Worm (Caenorhabditis elegans) whole organism, L4 larva: ENCODE measurements around the gene T24H7.8.

Source experiments
- F10B5.3 ChIP-seq: sonication (generic microtip); optimal IDR thresholded peaks from 2 replicates; lab custom pipeline; 2016; ENCODE audit warnings: mild to moderate bottlenecking, missing genetic modification characterization, missing compliant biosample characterization
- F37D6.2 ChIP-seq: sonication (generic microtip); optimal IDR thresholded peaks from 2 replicates; lab custom pipeline; 2016; ENCODE audit warnings: mild to moderate bottlenecking, missing genetic modification characterization, missing compliant biosample characterization
- F44E2.7 ChIP-seq: fragments of 200-800 bp; sonication (Bioruptor generic); IDR thresholded peaks from 2 replicates; pipeline ENCODE4 v2.1.2; 2022; ENCODE audit warnings: missing genetic modification characterization, missing compliant biosample characterization
- F49E8.2 ChIP-seq: sonication (generic microtip); optimal IDR thresholded peaks from 2 replicates; lab custom pipeline; 2016; ENCODE audit warnings: missing compliant biosample characterization, mild to moderate bottlenecking, missing genetic modification characterization, borderline replicate concordance
- T20F7.1 ChIP-seq: fragments of 200-800 bp; sonication (Bioruptor generic); optimal IDR thresholded peaks from 2 replicates; lab custom pipeline; 2018; ENCODE audit warnings: mild to moderate bottlenecking, missing genetic modification characterization, missing compliant biosample characterization
- Y105C5A.15 ChIP-seq: fragments of 200-800 bp; sonication (Bioruptor generic); IDR thresholded peaks from 2 replicates; pipeline ENCODE4 v1.3.6; 2022; ENCODE audit warnings: missing genetic modification characterization, missing compliant biosample characterization
- aha-1 ChIP-seq: fragments of 150-350 bp; peaks from one replicate; lab custom pipeline; 2014; ENCODE audit warnings: missing biosample characterization, missing genetic modification characterization
- arid-1 ChIP-seq: fragments of 200-800 bp; sonication (Bioruptor generic); conservative IDR thresholded peaks from 2 replicates; pipeline ENCODE4 v1.3.6; 2022; ENCODE audit warnings: missing genetic modification reagents, missing genetic modification characterization, missing compliant biosample characterization
- ceh-28 ChIP-seq: fragments of 150-350 bp; optimal IDR thresholded peaks from 2 replicates; lab custom pipeline; 2014; ENCODE audit warnings: missing biosample characterization, missing genetic modification reagents, missing genetic modification characterization
- daf-12 ChIP-seq: fragments of 150-350 bp; optimal IDR thresholded peaks from 2 replicates; lab custom pipeline; 2014; ENCODE audit warnings: missing biosample characterization, missing genetic modification reagents, missing genetic modification characterization
- daf-19 ChIP-seq: fragments of 200-800 bp; sonication (Bioruptor generic); conservative IDR thresholded peaks from 2 replicates; pipeline ENCODE4 v1.3.6; 2022; ENCODE audit warnings: missing genetic modification characterization, missing compliant biosample characterization
- dmd-6 ChIP-seq: fragments of 200-800 bp; sonication (Bioruptor generic); IDR thresholded peaks from 2 replicates; pipeline ENCODE4 v1.3.6; 2022; ENCODE audit warnings: missing genetic modification reagents, missing genetic modification characterization, missing compliant biosample characterization
- dmd-9 ChIP-seq: fragments of 200-800 bp; sonication (Bioruptor generic); IDR thresholded peaks from 2 replicates; pipeline ENCODE4 v1.3.6; 2022; ENCODE audit warnings: missing genetic modification reagents, missing genetic modification characterization, missing compliant biosample characterization
- dpl-1 ChIP-seq: fragments of 150-350 bp; optimal IDR thresholded peaks from 2 replicates; lab custom pipeline; 2014; ENCODE audit warnings: missing biosample characterization, missing genetic modification reagents, missing genetic modification characterization
- duxl-1 ChIP-seq: sonication (generic microtip); optimal IDR thresholded peaks from 2 replicates; lab custom pipeline; 2016; ENCODE audit warnings: mild to moderate bottlenecking, missing genetic modification characterization, moderate library complexity, missing compliant biosample characterization; ENCODE audit not compliant: poor library complexity
- fos-1 ChIP-seq: fragments of 150-350 bp; optimal IDR thresholded peaks from 2 replicates; lab custom pipeline; 2014; ENCODE audit warnings: missing biosample characterization, missing genetic modification characterization
- gei-8 ChIP-seq: fragments of 200-800 bp; sonication (Bioruptor generic); optimal IDR thresholded peaks from 2 replicates; lab custom pipeline; 2018; ENCODE audit warnings: mild to moderate bottlenecking, missing genetic modification characterization, missing compliant biosample characterization
- hlh-11 ChIP-seq: fragments of 200-800 bp; sonication (Bioruptor generic); optimal IDR thresholded peaks from 2 replicates; lab custom pipeline; 2018; ENCODE audit warnings: mild to moderate bottlenecking, missing genetic modification characterization, missing compliant biosample characterization
- hlh-30 ChIP-seq: sonication (generic microtip); optimal IDR thresholded peaks from 2 replicates; lab custom pipeline; 2017; ENCODE audit warnings: antibody characterized with exemption, mild to moderate bottlenecking, missing genetic modification characterization, missing compliant biosample characterization; ENCODE audit not compliant: insufficient read depth
- lim-7 ChIP-seq: fragments of 200-800 bp; sonication (Bioruptor generic); IDR thresholded peaks from 2 replicates; pipeline ENCODE4 v1.3.6; 2022; ENCODE audit warnings: missing genetic modification characterization, missing compliant biosample characterization
- lin-1 ChIP-seq: fragments of 200-800 bp; sonication (Bioruptor generic); IDR thresholded peaks from 2 replicates; pipeline ENCODE4 v1.3.6; 2022; ENCODE audit warnings: missing genetic modification reagents, missing genetic modification characterization, missing compliant biosample characterization
- lin-38 ChIP-seq: fragments of 200-800 bp; sonication (Bioruptor generic); IDR thresholded peaks from 2 replicates; pipeline ENCODE4 v1.3.6; 2022; ENCODE audit warnings: missing genetic modification reagents, missing genetic modification characterization, missing compliant biosample characterization
- lsy-2 ChIP-seq, 2 experiments: fragments of 150-350 bp in 1 of 2; sonication (generic microtip) in 1 of 2; optimal IDR thresholded peaks; 2 replicates each; lab custom pipeline; 2014 to 2017; ENCODE audit warnings: missing biosample characterization in 2 of 2, missing genetic modification characterization in 2 of 2
- mep-1 ChIP-seq: fragments of 150-350 bp; sonication (generic microtip); optimal IDR thresholded peaks from 3 replicates; lab custom pipeline; 2014; ENCODE audit warnings: missing biosample characterization, missing genetic modification characterization
- mes-2 ChIP-seq: sonication (generic microtip); optimal IDR thresholded peaks from 2 replicates; lab custom pipeline; 2016; ENCODE audit warnings: missing genotype, mild to moderate bottlenecking, missing genetic modification characterization, missing compliant biosample characterization; ENCODE audit not compliant: poor library complexity, severe bottlenecking
- nhr-41 ChIP-seq: fragments of 200-800 bp; sonication (Bioruptor generic); IDR thresholded peaks from 2 replicates; pipeline ENCODE4 v1.3.6; 2022; ENCODE audit warnings: missing genetic modification reagents, missing genetic modification characterization, missing compliant biosample characterization
- nhr-6 ChIP-seq: fragments of 150-350 bp; optimal IDR thresholded peaks from 2 replicates; lab custom pipeline; 2014; ENCODE audit warnings: missing biosample characterization, missing genetic modification characterization
- nhr-77 ChIP-seq: fragments of 150-350 bp; optimal IDR thresholded peaks from 2 replicates; lab custom pipeline; 2014; ENCODE audit warnings: missing biosample characterization, missing genetic modification characterization
- pqm-1 ChIP-seq: sonication (generic microtip); optimal IDR thresholded peaks from 2 replicates; lab custom pipeline; 2017; ENCODE audit warnings: missing biosample characterization, missing genetic modification characterization
- rbr-2 ChIP-seq: sonication (generic microtip); optimal IDR thresholded peaks from 2 replicates; lab custom pipeline; 2016; ENCODE audit warnings: missing genotype, missing genetic modification characterization, missing compliant biosample characterization
- saeg-2 ChIP-seq: fragments of 200-800 bp; sonication (Bioruptor generic); IDR thresholded peaks from 2 replicates; pipeline ENCODE4 v1.3.6; 2022; ENCODE audit warnings: missing genetic modification reagents, missing genetic modification characterization, missing compliant biosample characterization
- snpc-4 ChIP-seq: fragments of 150-350 bp; optimal IDR thresholded peaks from 2 replicates; lab custom pipeline; 2014; ENCODE audit warnings: missing biosample characterization, missing genetic modification characterization
- spr-3 ChIP-seq: fragments of 200-800 bp; sonication (Bioruptor generic); optimal IDR thresholded peaks from 2 replicates; lab custom pipeline; 2018; ENCODE audit warnings: mild to moderate bottlenecking, missing genetic modification characterization, missing compliant biosample characterization
- tag-97 ChIP-seq: fragments of 200-800 bp; sonication (Bioruptor generic); IDR thresholded peaks from 2 replicates; pipeline ENCODE4 v1.3.6; 2022; ENCODE audit warnings: missing genetic modification characterization, missing compliant biosample characterization
- unc-130 ChIP-seq: sonication (generic microtip); optimal IDR thresholded peaks from 2 replicates; lab custom pipeline; 2016; ENCODE audit warnings: missing genetic modification reagents, missing genetic modification characterization, missing compliant biosample characterization
- unc-39 ChIP-seq: sonication (generic microtip); optimal IDR thresholded peaks from 2 replicates; lab custom pipeline; 2017; ENCODE audit warnings: missing biosample characterization, missing genetic modification characterization
- unc-62 ChIP-seq, 3 experiments: fragments of 150-350 bp in 1 of 3; sonication (generic microtip); optimal IDR thresholded peaks in 2 of 3; peaks in 1 of 3; 1 replicate in 1 of 3; 2 replicates in 2 of 3; lab custom pipeline; 2014 to 2017; ENCODE audit warnings: missing biosample characterization in 3 of 3, missing genetic modification characterization in 3 of 3, missing genetic modification reagents in 3 of 3, missing genotype in 1 of 3
- vab-7 ChIP-seq: fragments of 200-800 bp; sonication (Bioruptor generic); IDR thresholded peaks from 2 replicates; pipeline ENCODE4 v1.3.6; 2022; ENCODE audit warnings: missing genetic modification reagents, missing genetic modification characterization, missing compliant biosample characterization
- zfp-2 ChIP-seq: sonication (generic microtip); optimal IDR thresholded peaks from 2 replicates; lab custom pipeline; 2016; ENCODE audit warnings: mild to moderate bottlenecking, missing genetic modification characterization, missing compliant biosample characterization
- zip-2 ChIP-seq: fragments of 150-350 bp; optimal IDR thresholded peaks from 2 replicates; lab custom pipeline; 2014; ENCODE audit warnings: missing biosample characterization, missing genetic modification characterization

The T24H7.8 gene

DNA sequence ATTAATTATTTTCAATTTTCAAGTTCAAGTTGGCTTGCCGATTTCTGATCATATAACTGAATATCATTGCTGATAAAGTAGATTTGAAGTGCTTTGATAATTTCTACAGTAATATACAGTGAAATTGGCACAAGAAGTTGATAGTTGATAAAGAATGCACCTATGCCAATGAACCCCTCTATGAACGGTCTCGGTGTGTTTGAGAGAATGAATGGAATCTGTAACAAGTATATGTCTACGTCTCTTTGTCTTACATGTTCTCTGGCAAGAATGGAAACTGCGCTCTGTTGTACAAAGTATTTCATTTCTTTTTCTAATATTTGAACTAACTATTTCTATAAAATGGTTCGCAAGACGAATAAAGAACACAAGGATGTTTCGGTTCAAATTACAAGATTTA is at the start of gene T24H7.8:
T24H7.8 (plus strand) TSS at position 301 of the 400 bp plus-strand sequence.
- no peak for TF ChIP-seq duxl-1 (tag; lab: Kevin White, UChicago)
- TF ChIP-seq mep-1 (tag; lab: Kevin White, UChicago) = no peak
- no peak for TF ChIP-seq lim-7
- no peak for TF ChIP-seq F49E8.2 (tag; lab: Kevin White, UChicago)
- no peak for TF ChIP-seq spr-3 (GFP tag; lab: Kevin White, UChicago)
- no peak for TF ChIP-seq unc-39 (tag; lab: Kevin White, UChicago)
- TF ChIP-seq aha-1 (tag; lab: Kevin White, UChicago) = no peak
- no peak for TF ChIP-seq fos-1 (tag; lab: Kevin White, UChicago)
- no peak for TF ChIP-seq lin-38 (GFP tag; lab: Robert Waterston, UW)
- TF ChIP-seq saeg-2 (GFP tag; lab: Robert Waterston, UW) = no peak
- no peak for TF ChIP-seq daf-19
- no peak for TF ChIP-seq dmd-9 (GFP tag; lab: Robert Waterston, UW)
- no peak for TF ChIP-seq mes-2 (tag; lab: Kevin White, UChicago)
- TF ChIP-seq gei-8 (GFP tag; lab: Kevin White, UChicago) = no peak
- no peak for TF ChIP-seq F10B5.3 (tag; lab: Kevin White, UChicago)

DNA sequence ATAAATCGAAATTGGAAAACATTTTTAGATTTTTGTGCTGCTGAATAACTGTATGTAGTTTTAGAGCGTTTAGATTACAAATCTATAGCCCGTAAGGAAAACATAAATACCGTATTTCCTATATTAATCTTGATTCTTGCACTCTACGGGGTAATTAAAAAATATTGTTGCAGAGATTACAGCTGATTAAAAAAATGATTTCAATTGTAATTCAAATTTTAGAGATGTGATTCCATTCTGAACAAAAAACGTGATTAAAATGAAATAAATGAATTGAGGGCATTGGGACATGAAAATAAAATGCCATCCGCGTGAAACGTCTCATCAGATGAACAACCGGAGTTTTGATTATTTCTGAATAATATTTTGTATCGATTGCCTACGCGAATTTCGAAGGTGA is 49.4 kb upstream of the T24H7.8 start, which contains the start of gene cpb-2:
cpb-2 (plus strand) TSS at position 301 of the 400 bp plus-strand sequence.
- TF ChIP-seq aha-1 (tag; lab: Kevin White, UChicago) = peak; percentile 90
- TF ChIP-seq F10B5.3 (tag; lab: Kevin White, UChicago) = no peak
- TF ChIP-seq, all 104 proteins: peak for 1

DNA sequence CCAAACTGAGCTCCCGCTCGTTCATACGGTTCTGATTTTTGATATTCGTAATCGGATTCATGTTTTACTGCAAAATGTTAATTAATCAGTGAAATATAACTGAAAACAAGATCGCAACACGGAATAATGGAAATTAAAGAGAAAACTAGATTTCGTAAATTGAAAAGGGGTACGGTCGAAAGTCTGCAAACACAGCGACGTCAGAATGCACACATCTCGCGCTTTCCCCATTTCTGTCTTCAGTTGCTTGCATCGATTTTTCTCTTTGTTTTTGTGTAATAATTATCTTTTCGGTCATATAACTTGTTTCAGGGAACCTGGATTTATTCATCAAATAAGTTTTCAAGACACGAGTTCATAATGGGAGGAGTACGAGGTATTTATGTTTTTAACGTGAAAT is 45.0 kb upstream of the T24H7.8 start, which contains the start of the genes rbmx-2 and C30B5.2:
rbmx-2 (minus strand) TSS at position 74 of the 400 bp plus-strand sequence.
C30B5.2 (plus strand) TSS at position 306 of the 400 bp plus-strand sequence.
- TF ChIP-seq tag-97 (GFP tag; lab: Robert Waterston, UW) (no peak), dpl-1 (GFP tag; lab: Kevin White, UChicago) (peak; percentile 60), F44E2.7 (no peak), lsy-2 (tag; optimal IDR thresholded peaks at IDR 0.05; lab: Kevin White, UChicago) (peak in 1 of 2 experiments; percentile 93), nhr-6 (tag; lab: Kevin White, UChicago) (peak; percentile 12), dmd-6 (GFP tag; lab: Robert Waterston, UW) (peak; percentile 24; the same call in 1 of the 2 replicates), hlh-30 (tag; lab: Kevin White, UChicago) (peak; percentile 86), arid-1 (GFP tag; lab: Robert Waterston, UW) (peak; percentile 47; the same call in 1 of the 2 replicates), unc-62 (GFP tag; optimal IDR thresholded peaks at IDR 0.05 in 1 of 2; lab: Kevin White, UChicago) (peak in 1 of 2 experiments; percentile 89), unc-62 (tag; optimal IDR thresholded peaks at IDR 0.05; lab: Kevin White, UChicago) (no peak), F37D6.2 (no peak), mes-2 (tag; lab: Kevin White, UChicago) (peak; percentile 88), rbr-2 (tag; lab: Kevin White, UChicago) (peak; percentile 1), pqm-1 (no peak)

DNA sequence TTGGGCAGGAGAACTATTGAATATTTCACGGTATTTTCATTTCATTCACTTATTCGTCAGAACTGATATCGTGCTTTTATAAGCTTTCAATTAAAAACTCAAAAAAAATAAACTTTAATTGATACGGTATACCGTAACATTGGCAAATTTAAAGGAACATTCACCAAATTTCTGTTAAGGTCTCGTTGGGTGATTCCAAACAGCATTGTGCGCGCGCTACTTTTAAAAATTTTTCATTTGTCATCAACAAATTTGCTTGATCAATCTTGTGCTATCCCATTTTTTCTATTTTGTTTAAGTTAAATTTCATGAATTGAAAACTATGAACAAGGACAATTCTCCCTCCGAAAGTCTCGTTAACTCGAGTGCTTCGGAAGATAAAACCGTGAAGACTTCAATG is 43.4 kb upstream of the T24H7.8 start, which contains the start of gene szy-4:
szy-4 (plus strand) TSS at position 229 of the 400 bp plus-strand sequence.
- TF ChIP-seq snpc-4 (no peak), unc-130 (peak; percentile 34), vab-7 (no peak)

DNA sequence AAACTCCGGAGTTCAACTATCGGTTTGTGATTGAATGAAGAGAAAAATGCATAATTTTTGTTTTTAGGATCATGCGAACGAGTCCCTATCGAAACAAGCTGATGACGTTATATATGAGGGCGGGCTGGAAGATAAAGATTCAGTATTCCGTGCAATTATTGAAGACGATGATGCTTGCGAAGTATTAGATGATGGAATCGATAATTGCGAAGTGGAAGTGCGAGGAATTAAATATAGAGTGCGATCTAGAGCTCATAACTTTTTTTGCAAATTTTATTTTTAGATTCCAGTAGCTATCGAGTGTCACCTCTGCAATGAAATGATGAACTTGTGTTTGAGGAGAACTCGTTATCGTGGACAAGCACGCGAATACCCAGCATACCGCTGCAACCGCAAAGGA is 42.8 kb upstream of the T24H7.8 start:
- TF ChIP-seq zip-2 (tag; lab: Kevin White, UChicago) = no peak
- TF ChIP-seq spr-3 (GFP tag; lab: Kevin White, UChicago) = no peak
- no peak for TF ChIP-seq Y105C5A.15 (GFP tag; lab: Robert Waterston, UW)
- TF ChIP-seq ceh-28 = no peak
- TF ChIP-seq nhr-41 (GFP tag; lab: Robert Waterston, UW) = no peak
- TF ChIP-seq hlh-11 (tag; lab: Kevin White, UChicago) = no peak
- TF ChIP-seq zfp-2 (tag; lab: Kevin White, UChicago) = no peak
- TF ChIP-seq daf-12 (tag; lab: Kevin White, UChicago) = no peak
- TF ChIP-seq T20F7.1 (GFP tag; lab: Kevin White, UChicago) = no peak
- TF ChIP-seq lin-1 = no peak
- no peak for TF ChIP-seq unc-62 (GFP tag; optimal IDR thresholded peaks at IDR 0.05 in 1 of 2; lab: Kevin White, UChicago)
- no peak for TF ChIP-seq unc-62 (tag; optimal IDR thresholded peaks at IDR 0.05; lab: Kevin White, UChicago)
- TF ChIP-seq nhr-77 (tag; lab: Kevin White, UChicago) = no peak
